Fruit fly (Drosophila melanogaster): ENCODE measurements around the gene CG13667.

- TF ChIP-seq CG1620 (GFP tag; optimal IDR thresholded peaks at IDR 0.05) (no peak), kay (GFP tag; ENCODE audit: borderline replicate concordance) (peak; percentile 87), Crg-1 (GFP tag; optimal IDR thresholded peaks at IDR 0.05) (no peak), CG7101 (tag; optimal IDR thresholded peaks at IDR 0.05) (peak; percentile 21), Mnt (GFP tag; optimal IDR thresholded peaks at IDR 0.05) (no peak), CG7045 (GFP tag; optimal IDR thresholded peaks at IDR 0.05) (peak; percentile 35), cic (GFP tag; optimal IDR thresholded peaks at IDR 0.05) (peak; percentile 54), CG14711 (tag; optimal IDR thresholded peaks at IDR 0.05) (no peak), bab1 (GFP tag; optimal IDR thresholded peaks at IDR 0.05) (no peak), toe (GFP tag; optimal IDR thresholded peaks at IDR 0.05) (no peak), Hr96 (GFP tag; optimal IDR thresholded peaks at IDR 0.05) (no peak), CG33017 (tag; optimal IDR thresholded peaks at IDR 0.05) (peak; percentile 7)
Measured at dm6 chr3L:8447795-8448516, 42.7 kb downstream of the CG13667 start.

All from whole organism, adult.